Worm (Caenorhabditis elegans) whole organism, L2 larva: ENCODE measurements around the gene F56B3.4.
"Not testable (repeated sequence)": the region's sequence is repeated elsewhere in the genome, so short reads cannot be mapped to it uniquely, and the experiment has no call there.

Experiments
- C34F6.9 ChIP-seq: fragments of 150-350 bp; optimal IDR thresholded peaks from 2 replicates; lab custom pipeline; 2014; ENCODE audit warnings: missing biosample characterization, missing genetic modification characterization
- F13H6.1 ChIP-seq: sonication (generic microtip); optimal IDR thresholded peaks from 2 replicates; lab custom pipeline; 2016; ENCODE audit warnings: missing genetic modification characterization, missing compliant biosample characterization
- R02D3.7 ChIP-seq: fragments of 150-350 bp; optimal IDR thresholded peaks from 2 replicates; lab custom pipeline; 2014; ENCODE audit warnings: missing biosample characterization, missing genetic modification characterization
- Y55F3AM.14 ChIP-seq: fragments of 200-800 bp; sonication (Bioruptor generic); optimal IDR thresholded peaks from 2 replicates; lab custom pipeline; 2018; ENCODE audit warnings: mild to moderate bottlenecking, missing genetic modification characterization, missing compliant biosample characterization
- ZK546.5 ChIP-seq: sonication (generic microtip); optimal IDR thresholded peaks from 2 replicates; lab custom pipeline; 2017; ENCODE audit warnings: missing biosample characterization, missing genetic modification characterization
- alr-1 ChIP-seq: fragments of 150-350 bp; optimal IDR thresholded peaks from 2 replicates; lab custom pipeline; 2014; ENCODE audit warnings: missing biosample characterization, missing genetic modification characterization
- aly-2 ChIP-seq: fragments of 150-350 bp; optimal IDR thresholded peaks from 2 replicates; lab custom pipeline; 2014; ENCODE audit warnings: missing biosample characterization, missing genetic modification characterization
- ama-1 ChIP-seq: fragments of 150-350 bp; optimal IDR thresholded peaks from 2 replicates; lab custom pipeline; 2018; ENCODE audit warnings: inconsistent platforms
- blmp-1 ChIP-seq: sonication (generic microtip); optimal IDR thresholded peaks from 2 replicates; lab custom pipeline; 2017; ENCODE audit warnings: missing genetic modification characterization, mild to moderate bottlenecking, missing compliant biosample characterization, antibody characterized with exemption, moderate library complexity; ENCODE audit not compliant: insufficient read depth
- ceh-16 ChIP-seq: fragments of 150-350 bp; optimal IDR thresholded peaks from 2 replicates; lab custom pipeline; 2014; ENCODE audit warnings: missing biosample characterization, missing genetic modification characterization
- ceh-82 ChIP-seq: fragments of 150-350 bp; optimal IDR thresholded peaks from 2 replicates; lab custom pipeline; 2014; ENCODE audit warnings: missing biosample characterization, missing genetic modification characterization
- crh-2 ChIP-seq: sonication (generic microtip); optimal IDR thresholded peaks from 2 replicates; lab custom pipeline; 2017; ENCODE audit warnings: missing biosample characterization, missing genetic modification characterization
- dmd-4 ChIP-seq: sonication (generic microtip); optimal IDR thresholded peaks from 2 replicates; lab custom pipeline; 2017; ENCODE audit warnings: missing biosample characterization, missing genetic modification characterization
- egl-27 ChIP-seq: sonication (generic microtip); optimal IDR thresholded peaks from 3 replicates; lab custom pipeline; 2017; ENCODE audit warnings: missing biosample characterization, missing genetic modification reagents, missing genetic modification characterization
- elt-1 ChIP-seq: fragments of 150-350 bp; optimal IDR thresholded peaks from 2 replicates; lab custom pipeline; 2014; ENCODE audit warnings: missing biosample characterization, missing genetic modification characterization
- elt-3 ChIP-seq: sonication (generic microtip); optimal IDR thresholded peaks from 2 replicates; lab custom pipeline; 2017; ENCODE audit warnings: missing biosample characterization, missing genetic modification characterization
- fos-1 ChIP-seq: fragments of 150-350 bp; optimal IDR thresholded peaks from 2 replicates; lab custom pipeline; 2014; ENCODE audit warnings: missing biosample characterization, missing genetic modification characterization
- gmeb-1 ChIP-seq: fragments of 150-350 bp; optimal IDR thresholded peaks from 2 replicates; lab custom pipeline; 2014; ENCODE audit warnings: missing biosample characterization, missing genetic modification characterization
- lin-11 ChIP-seq: fragments of 150-350 bp; sonication (generic microtip); optimal IDR thresholded peaks from 2 replicates; lab custom pipeline; 2014; ENCODE audit warnings: missing biosample characterization, missing genetic modification characterization, inconsistent platforms, mixed read lengths
- lin-13 ChIP-seq: fragments of 150-350 bp; optimal IDR thresholded peaks from 2 replicates; lab custom pipeline; 2014; ENCODE audit warnings: missing biosample characterization, missing genetic modification reagents, missing genetic modification characterization
- lin-39 ChIP-seq: fragments of 150-350 bp; optimal IDR thresholded peaks from 2 replicates; lab custom pipeline; 2014; ENCODE audit warnings: missing biosample characterization, missing genetic modification reagents, missing genetic modification characterization
- lsy-2 ChIP-seq, 2 experiments: fragments of 150-350 bp in 1 of 2; sonication (generic microtip) in 1 of 2; optimal IDR thresholded peaks; 2 replicates each; lab custom pipeline; 2014 to 2017; ENCODE audit warnings: missing biosample characterization in 2 of 2, missing genetic modification characterization in 2 of 2
- mab-5 ChIP-seq: fragments of 150-350 bp; optimal IDR thresholded peaks from 2 replicates; lab custom pipeline; 2014; ENCODE audit warnings: missing biosample characterization, missing genetic modification characterization
- mbf-1 ChIP-seq: sonication (generic microtip); optimal IDR thresholded peaks from 2 replicates; lab custom pipeline; 2017; ENCODE audit warnings: missing biosample characterization, missing genetic modification characterization
- mdl-1 ChIP-seq, 2 experiments: fragments of 150-350 bp in 1 of 2; sonication (generic microtip) in 1 of 2; optimal IDR thresholded peaks; 2 replicates each; lab custom pipeline; 2017; ENCODE audit warnings: missing biosample characterization in 2 of 2, missing genetic modification characterization in 2 of 2
- nhr-10 ChIP-seq: sonication (generic microtip); optimal IDR thresholded peaks from 2 replicates; lab custom pipeline; 2017; ENCODE audit warnings: missing biosample characterization, missing genetic modification characterization
- nhr-11 ChIP-seq: fragments of 150-350 bp; optimal IDR thresholded peaks from 2 replicates; lab custom pipeline; 2014; ENCODE audit warnings: missing biosample characterization, missing genetic modification characterization
- nhr-12 ChIP-seq: fragments of 150-350 bp; optimal IDR thresholded peaks from 2 replicates; lab custom pipeline; 2014; ENCODE audit warnings: missing biosample characterization, missing genetic modification characterization
- nhr-129 ChIP-seq: fragments of 150-350 bp; optimal IDR thresholded peaks from 2 replicates; lab custom pipeline; 2014; ENCODE audit warnings: missing biosample characterization, missing genetic modification characterization
- nhr-21 ChIP-seq: fragments of 150-350 bp; optimal IDR thresholded peaks from 2 replicates; lab custom pipeline; 2014; ENCODE audit warnings: missing biosample characterization, missing genetic modification characterization
- nhr-23 ChIP-seq: fragments of 150-350 bp; optimal IDR thresholded peaks from 2 replicates; lab custom pipeline; 2014; ENCODE audit warnings: missing biosample characterization, missing genetic modification reagents, missing genetic modification characterization
- nhr-237 ChIP-seq: fragments of 150-350 bp; optimal IDR thresholded peaks from 2 replicates; lab custom pipeline; 2014; ENCODE audit warnings: missing biosample characterization, missing genetic modification characterization
- nhr-25 ChIP-seq: fragments of 150-350 bp; sonication (generic microtip); optimal IDR thresholded peaks from 3 replicates; lab custom pipeline; 2014; ENCODE audit warnings: missing biosample characterization, missing genetic modification characterization
- nhr-77 ChIP-seq: fragments of 150-350 bp; optimal IDR thresholded peaks from 2 replicates; lab custom pipeline; 2014; ENCODE audit warnings: missing biosample characterization, missing genetic modification characterization
- peb-1 ChIP-seq: fragments of 150-350 bp; optimal IDR thresholded peaks from 2 replicates; lab custom pipeline; 2014; ENCODE audit warnings: missing biosample characterization, missing genetic modification characterization
- sem-4 ChIP-seq: fragments of 150-350 bp; optimal IDR thresholded peaks from 2 replicates; lab custom pipeline; 2014; ENCODE audit warnings: missing biosample characterization, missing genetic modification reagents, missing genetic modification characterization
- skn-1 ChIP-seq: sonication (generic microtip); optimal IDR thresholded peaks from 2 replicates; lab custom pipeline; 2017; ENCODE audit warnings: missing biosample characterization, missing genetic modification characterization
- sma-3 ChIP-seq: sonication (generic microtip); optimal IDR thresholded peaks from 2 replicates; lab custom pipeline; 2016; ENCODE audit warnings: missing genetic modification reagents, missing genetic modification characterization, missing compliant biosample characterization
- sma-9 ChIP-seq, 2 experiments: fragments of 150-350 bp in 1 of 2; sonication (generic microtip) in 1 of 2; optimal IDR thresholded peaks; 2 replicates each; lab custom pipeline; 2014 to 2016; ENCODE audit warnings: missing genetic modification characterization in 2 of 2, mild to moderate bottlenecking in 1 of 2, missing biosample characterization in 1 of 2, missing compliant biosample characterization in 1 of 2, missing genetic modification reagents in 1 of 2, moderate library complexity in 1 of 2
- snpc-4 ChIP-seq: fragments of 150-350 bp; optimal IDR thresholded peaks from 2 replicates; lab custom pipeline; 2014; ENCODE audit warnings: missing biosample characterization, missing genetic modification characterization
- unc-39 ChIP-seq: fragments of 150-350 bp; optimal IDR thresholded peaks from 2 replicates; lab custom pipeline; 2014; ENCODE audit warnings: missing biosample characterization, missing genetic modification characterization
- unc-55 ChIP-seq: fragments of 150-350 bp; sonication (generic microtip); optimal IDR thresholded peaks from 3 replicates; lab custom pipeline; 2014; ENCODE audit warnings: missing biosample characterization, missing genetic modification reagents, missing genetic modification characterization
- unc-62 ChIP-seq: fragments of 150-350 bp; optimal IDR thresholded peaks from 2 replicates; lab custom pipeline; 2014; ENCODE audit warnings: missing biosample characterization, missing genetic modification reagents, missing genetic modification characterization
- zag-1 ChIP-seq: fragments of 150-350 bp; optimal IDR thresholded peaks from 2 replicates; lab custom pipeline; 2014; ENCODE audit warnings: missing biosample characterization, missing genetic modification characterization
- ztf-4 ChIP-seq: fragments of 150-350 bp; optimal IDR thresholded peaks from 2 replicates; lab custom pipeline; 2014; ENCODE audit warnings: missing biosample characterization, missing genetic modification characterization

Gene F56B3.4

DNA sequence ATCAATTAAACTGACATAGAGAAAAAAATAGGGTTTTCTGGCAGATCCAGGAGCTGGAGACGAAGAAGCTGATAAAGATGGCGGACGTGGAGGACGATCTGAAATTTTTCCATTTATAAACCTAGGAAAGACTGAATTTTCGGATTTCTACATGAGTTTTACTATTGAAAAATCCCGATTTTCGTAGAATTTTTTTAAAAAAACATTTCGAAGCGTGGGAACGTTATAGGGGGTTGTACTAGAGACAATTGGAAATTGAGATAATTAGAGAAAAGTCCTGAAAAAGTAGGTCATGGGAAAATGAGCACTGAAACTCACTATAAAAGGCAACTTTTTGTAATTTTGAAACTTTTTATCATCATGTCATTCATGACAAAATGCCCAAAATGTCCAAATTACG lies 23.0 kb downstream of the F56B3.4 start, which contains the start of gene F56B3.9:
F56B3.9 (plus strand) TSS at position 301 of the 400 bp plus-strand sequence.
- not testable (repeated sequence) for TF ChIP-seq egl-27, mab-5, zag-1 (tag; lab: Kevin White, UChicago)

DNA sequence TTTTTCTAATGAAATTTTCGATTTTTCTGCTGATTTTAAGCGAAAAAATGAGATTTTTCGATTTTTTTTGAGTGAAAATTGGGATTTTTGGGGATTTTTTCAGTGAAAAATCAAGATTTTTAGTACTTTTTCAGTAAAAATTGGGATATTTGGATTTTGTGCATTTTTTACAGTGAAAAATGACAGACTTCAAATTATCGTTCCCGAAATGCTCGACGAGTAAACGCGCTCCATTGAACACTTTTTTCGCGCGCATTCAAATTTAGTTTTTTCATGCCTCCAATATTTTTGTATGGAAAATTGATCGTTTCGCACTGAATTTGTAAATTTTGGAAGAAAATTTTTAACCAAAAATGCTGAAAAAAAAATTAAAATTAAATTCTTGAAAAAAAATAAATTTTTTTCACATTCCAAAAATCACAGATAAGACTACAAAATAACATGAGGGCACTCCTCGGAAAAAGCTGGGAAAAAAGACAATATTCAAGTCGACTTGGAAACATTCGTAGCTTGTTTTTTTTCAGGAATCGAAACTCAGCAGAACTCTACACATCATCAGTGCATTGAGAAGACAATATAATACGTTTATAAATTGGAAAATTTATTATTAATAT lies 24.0 kb downstream of the F56B3.4 start:
- TF ChIP-seq gmeb-1 (tag; lab: Kevin White, UChicago): peak; percentile 33
- TF ChIP-seq, all 48 proteins: peak for 1; not testable (repeated sequence) for 47

DNA sequence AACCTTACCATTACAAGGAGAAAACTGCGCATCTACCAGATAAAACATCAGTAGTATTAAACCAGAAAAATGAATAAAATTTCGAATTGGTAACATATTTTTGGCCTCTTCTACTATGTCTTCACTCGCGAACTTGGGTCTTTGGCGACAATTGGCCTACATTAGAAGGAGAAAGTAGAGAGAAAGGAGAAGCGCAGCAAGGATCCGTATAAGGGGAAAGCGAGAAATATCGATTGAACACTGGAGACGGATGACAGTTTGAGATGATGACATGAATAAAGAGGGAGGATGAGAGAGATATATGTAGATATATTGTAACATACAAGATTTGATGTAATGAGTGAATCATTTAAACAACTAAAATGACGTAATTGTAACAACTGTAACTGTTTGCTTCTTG lies 25.8 kb downstream of the F56B3.4 start, which contains the start of gene F56B3.2:
F56B3.2 (minus strand) TSS at position 273 of the 400 bp plus-strand sequence.
- TF ChIP-seq blmp-1 (tag; lab: Kevin White, UChicago) (peak; percentile 56), snpc-4 (no peak)

DNA sequence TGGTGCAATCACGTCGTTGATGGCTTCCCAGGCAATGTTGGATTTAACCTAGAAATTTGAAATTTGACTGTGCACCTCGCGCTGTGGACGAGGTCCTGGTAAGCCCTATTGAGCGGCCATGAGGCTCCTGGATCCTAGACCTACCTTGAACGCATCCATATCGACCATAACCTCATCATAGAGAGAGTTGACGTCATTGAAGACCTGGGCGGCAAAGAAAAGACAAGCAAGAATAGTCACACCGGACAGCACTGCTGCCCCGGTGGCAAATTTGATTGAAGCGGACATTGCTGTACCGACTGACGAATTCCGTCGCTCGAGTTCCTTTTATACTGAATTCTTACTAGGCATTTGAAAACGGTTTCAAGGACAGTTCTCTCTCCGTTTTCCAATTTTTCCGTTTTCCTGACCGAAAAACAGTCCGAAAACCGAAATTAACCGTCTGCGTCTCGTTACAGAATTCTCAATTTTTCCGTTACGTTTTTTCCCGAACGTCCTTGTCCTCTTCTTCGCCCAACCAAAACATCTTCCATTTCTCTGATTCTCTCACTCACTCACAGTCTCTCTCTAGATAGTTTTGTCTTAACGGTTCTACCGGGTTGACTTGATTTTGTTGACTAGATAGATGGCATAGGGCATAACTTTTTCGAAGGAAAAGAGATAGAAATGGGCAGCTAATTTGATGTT lies 30.6 kb downstream of the F56B3.4 start, which contains the start of gene col-103:
col-103 (minus strand) TSS at position 302 of the 687 bp plus-strand sequence.
- TF ChIP-seq sma-3 (peak; percentile 48), nhr-10 (tag; lab: Kevin White, UChicago) (no peak), fos-1 (peak; percentile 22), mdl-1 (tag; optimal IDR thresholded peaks at IDR 0.05; lab: Kevin White, UChicago) (no peak), C34F6.9 (tag; lab: Kevin White, UChicago) (no peak), sem-4 (tag; lab: Kevin White, UChicago) (no peak), ceh-82 (tag; lab: Kevin White, UChicago) (no peak), nhr-23 (no peak), gmeb-1 (tag; lab: Kevin White, UChicago) (peak; percentile 34), lin-39 (tag; lab: Kevin White, UChicago) (no peak), elt-3 (no peak), sma-9 (GFP tag; optimal IDR thresholded peaks at IDR 0.05; lab: Kevin White, UChicago) (no peak), sma-9 (tag; optimal IDR thresholded peaks at IDR 0.05; lab: Kevin White, UChicago) (no peak), lin-13 (GFP tag; lab: Kevin White, UChicago) (no peak), dmd-4 (tag; lab: Kevin White, UChicago) (no peak), skn-1 (tag; lab: Kevin White, UChicago) (no peak), aly-2 (tag; lab: Kevin White, UChicago) (no peak), snpc-4 (no peak), lsy-2 (tag; optimal IDR thresholded peaks at IDR 0.05; lab: Kevin White, UChicago) (no peak), nhr-237 (no peak), zag-1 (tag; lab: Kevin White, UChicago) (no peak), ztf-4 (tag; lab: Kevin White, UChicago) (no peak), egl-27 (tag; lab: Kevin White, UChicago) (no peak), alr-1 (tag; lab: Kevin White, UChicago) (no peak), mab-5 (tag; lab: Kevin White, UChicago) (no peak), nhr-129 (tag; lab: Kevin White, UChicago) (peak; percentile 54), unc-55 (GFP tag; lab: Kevin White, UChicago) (no peak), nhr-11 (no peak), ama-1 (lab: Kevin White, UChicago) (peak; percentile 93), blmp-1 (tag; lab: Kevin White, UChicago) (no peak), elt-1 (tag; lab: Kevin White, UChicago) (no peak), mbf-1 (tag; lab: Kevin White, UChicago) (no peak), Y55F3AM.14 (GFP tag; lab: Kevin White, UChicago) (no peak), nhr-77 (no peak), ZK546.5 (tag; lab: Kevin White, UChicago) (no peak), peb-1 (tag; lab: Kevin White, UChicago) (no peak), nhr-12 (tag; lab: Kevin White, UChicago) (no peak), nhr-21 (tag; lab: Kevin White, UChicago) (peak; percentile 17), ceh-16 (tag; lab: Kevin White, UChicago) (peak; percentile 11), crh-2 (tag; lab: Kevin White, UChicago) (no peak), nhr-25 (peak; percentile 45), F13H6.1 (tag; lab: Kevin White, UChicago) (no peak), R02D3.7 (tag; lab: Kevin White, UChicago) (no peak), lin-11 (no peak), unc-62 (GFP tag; lab: Kevin White, UChicago) (no peak), unc-39 (no peak)
